Worm (Caenorhabditis elegans) whole organism, L1 larva: ENCODE results near the gene R07B1.8.

ENCODE experiments used
- Y116A8C.19 ChIP-seq: sonication (generic microtip); optimal IDR thresholded peaks from 2 replicates; lab custom pipeline; 2016; ENCODE audit warnings: missing compliant biosample characterization, missing genetic modification characterization, borderline replicate concordance
- egl-27 ChIP-seq, 2 experiments: fragments of 150-350 bp in 1 of 2; sonication (generic microtip); optimal IDR thresholded peaks; 3 replicates each; lab custom pipeline; 2017 to 2018; ENCODE audit warnings: missing biosample characterization in 2 of 2, missing genetic modification characterization in 2 of 2, missing genetic modification reagents in 2 of 2
- elt-2 ChIP-seq: sonication (generic microtip); optimal IDR thresholded peaks from 2 replicates; lab custom pipeline; 2016; ENCODE audit warnings: missing genetic modification characterization, mild to moderate bottlenecking, inconsistent platforms, missing compliant biosample characterization, missing genetic modification reagents
- ets-5 ChIP-seq: fragments of 200-800 bp; sonication (Bioruptor generic); IDR thresholded peaks from 2 replicates; pipeline ENCODE4 v1.3.6; 2022; ENCODE audit warnings: missing genetic modification characterization, missing compliant biosample characterization
- hlh-4 ChIP-seq: sonication (generic microtip); optimal IDR thresholded peaks from 2 replicates; lab custom pipeline; 2016; ENCODE audit warnings: mild to moderate bottlenecking, missing genetic modification characterization, missing compliant biosample characterization
- nhr-11 ChIP-seq: fragments of 150-350 bp; optimal IDR thresholded peaks from 2 replicates; lab custom pipeline; 2014; ENCODE audit warnings: missing biosample characterization, missing genetic modification characterization
- nhr-20 ChIP-seq: sonication (generic microtip); optimal IDR thresholded peaks from 2 replicates; lab custom pipeline; 2016; ENCODE audit warnings: mild to moderate bottlenecking, missing genetic modification characterization, missing compliant biosample characterization
- nhr-76 ChIP-seq: sonication (generic microtip); optimal IDR thresholded peaks from 2 replicates; lab custom pipeline; 2017; ENCODE audit warnings: missing biosample characterization, missing genetic modification characterization
- pax-3 ChIP-seq: fragments of 200-800 bp; sonication (Bioruptor generic); optimal IDR thresholded peaks from 2 replicates; lab custom pipeline; 2018; ENCODE audit warnings: mild to moderate bottlenecking, missing genetic modification characterization, moderate library complexity, missing compliant biosample characterization
- unc-62 ChIP-seq: fragments of 150-350 bp; optimal IDR thresholded peaks from 2 replicates; lab custom pipeline; 2014; ENCODE audit warnings: missing biosample characterization, missing genetic modification reagents, missing genetic modification characterization
- ztf-11 ChIP-seq, 2 experiments: sonication (generic microtip); optimal IDR thresholded peaks; 2 replicates each; lab custom pipeline; 2016 to 2017; ENCODE audit warnings: missing genetic modification characterization in 2 of 2, missing biosample characterization in 1 of 2, missing compliant biosample characterization in 1 of 2

DNA sequence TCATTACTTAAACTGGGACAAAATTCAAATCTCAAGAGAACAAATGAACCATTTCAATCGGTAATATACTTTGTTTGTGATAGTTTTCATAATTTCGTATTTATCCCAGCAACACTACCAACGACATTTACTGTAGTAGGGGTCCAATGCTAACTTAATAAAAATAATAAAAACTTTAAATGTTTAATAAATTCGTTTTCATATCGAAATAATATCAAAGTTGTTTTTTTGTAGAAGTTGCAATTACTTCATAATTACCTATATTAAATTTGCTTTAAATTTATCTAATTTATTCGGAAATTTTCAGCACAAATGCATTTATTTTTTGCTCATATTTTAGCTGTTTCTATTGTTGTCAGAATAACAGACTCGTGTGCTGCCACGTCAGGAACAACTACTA, 6.1 kb downstream of the R07B1.8 start, which contains the start of gene R07B1.6:
- TF ChIP-seq ztf-11 (tag; optimal IDR thresholded peaks at IDR 0.05; lab: Kevin White, UChicago) (no peak), Y116A8C.19 (no peak), elt-2 (tag; lab: Kevin White, UChicago) (no peak), nhr-76 (tag; lab: Kevin White, UChicago) (no peak), egl-27 (tag; optimal IDR thresholded peaks at IDR 0.05; lab: Kevin White, UChicago) (no peak), unc-62 (GFP tag; lab: Kevin White, UChicago) (no peak), ets-5 (GFP tag; lab: Robert Waterston, UW) (no peak), hlh-4 (tag; lab: Kevin White, UChicago) (no peak), nhr-11 (tag; lab: Kevin White, UChicago) (no peak), pax-3 (tag; lab: Kevin White, UChicago) (no peak), nhr-20 (no peak)
